Worm (Caenorhabditis elegans) whole organism, late embryonic: ENCODE measurements around the gene npr-25.

Source experiments
- nfya-1 ChIP-seq: sonication (generic microtip); optimal IDR thresholded peaks from 2 replicates; lab custom pipeline; 2017; ENCODE audit warnings: missing genetic modification characterization, mild to moderate bottlenecking, missing compliant biosample characterization, antibody characterized with exemption, moderate library complexity
- nhr-11 ChIP-seq: fragments of 150-350 bp; optimal IDR thresholded peaks from 2 replicates; lab custom pipeline; 2014; ENCODE audit warnings: missing biosample characterization, missing genetic modification characterization

DNA sequence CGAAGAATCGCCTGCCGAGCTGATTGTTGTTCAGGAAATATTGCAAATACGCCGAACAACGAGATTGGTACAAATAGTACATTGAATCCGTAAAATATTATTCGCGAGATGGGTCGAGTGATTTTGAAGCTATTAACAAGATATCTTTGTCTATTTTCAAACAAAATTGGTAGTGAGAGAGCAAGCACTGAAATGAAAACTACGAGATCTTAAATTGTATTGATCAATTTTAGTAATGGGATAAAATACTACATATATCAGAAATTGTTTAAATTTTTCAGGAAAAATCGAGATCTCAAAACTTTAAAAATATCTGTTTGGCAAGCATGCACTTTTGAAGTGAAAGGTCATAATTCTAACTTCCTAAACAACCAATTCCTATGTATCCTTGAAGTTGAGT lies 48.6 kb downstream of the npr-25 start:
- no peak for TF ChIP-seq nfya-1 (tag; lab: Kevin White, UChicago)
- TF ChIP-seq nhr-11, result no peak
